Worm (Caenorhabditis elegans) whole organism, L4 larva: ENCODE measurements around the gene R10D12.10.

Experiments used
- ceh-82 ChIP-seq: sonication (generic microtip); optimal IDR thresholded peaks from 2 replicates; lab custom pipeline; 2017; ENCODE audit warnings: missing biosample characterization, missing genetic modification characterization
- duxl-1 ChIP-seq: sonication (generic microtip); optimal IDR thresholded peaks from 2 replicates; lab custom pipeline; 2016; ENCODE audit warnings: mild to moderate bottlenecking, missing genetic modification characterization, moderate library complexity, missing compliant biosample characterization; ENCODE audit not compliant: poor library complexity
- egl-27 ChIP-seq: sonication (generic microtip); optimal IDR thresholded peaks from 3 replicates; lab custom pipeline; 2017; ENCODE audit warnings: missing biosample characterization, missing genetic modification reagents, missing genetic modification characterization
- pha-4 ChIP-seq, 2 experiments: fragments of 150-350 bp in 1 of 2; fragments of 200-800 bp in 1 of 2; sonication (Bioruptor generic) in 1 of 2; IDR thresholded peaks in 1 of 2; optimal IDR thresholded peaks in 1 of 2; 2 replicates each; pipeline versions ENCODE4 v1.3.6 to Lab custom; 2014 to 2022; ENCODE audit warnings: missing genetic modification characterization in 2 of 2, missing genetic modification reagents in 2 of 2, missing biosample characterization in 1 of 2, missing compliant biosample characterization in 1 of 2
- rbr-2 ChIP-seq: sonication (generic microtip); optimal IDR thresholded peaks from 2 replicates; lab custom pipeline; 2016; ENCODE audit warnings: missing genotype, missing genetic modification characterization, missing compliant biosample characterization

DNA sequence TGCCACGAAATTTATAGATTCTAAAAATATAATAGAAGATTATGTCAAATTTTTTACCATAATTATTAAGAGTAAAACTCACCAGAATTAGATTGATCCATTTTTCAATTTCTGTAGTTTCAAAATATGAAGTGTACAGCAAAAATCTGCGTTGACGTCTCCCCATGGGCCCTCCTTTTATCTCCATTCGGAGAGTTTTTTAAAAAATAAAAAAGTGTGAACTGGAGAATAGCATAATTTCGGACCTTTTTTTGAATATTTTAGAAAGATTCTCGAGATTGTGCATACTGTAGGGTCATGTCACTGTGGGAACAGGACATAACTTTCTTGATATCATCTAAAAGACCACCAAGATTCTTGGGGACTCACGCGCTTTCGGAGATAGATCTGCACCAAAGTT lies 16.1 kb downstream of the R10D12.10 start, which contains the start of gene dpr-1:
- TF ChIP-seq egl-27 (tag; lab: Kevin White, UChicago) = no peak
- TF ChIP-seq pha-4 (GFP tag; IDR thresholded peaks at IDR 0.05; lab: Robert Waterston, UW) = no peak
- no peak for TF ChIP-seq pha-4 (tag; optimal IDR thresholded peaks at IDR 0.05; lab: Kevin White, UChicago)
- TF ChIP-seq ceh-82 (tag; lab: Kevin White, UChicago) = no peak
- TF ChIP-seq duxl-1 (tag; lab: Kevin White, UChicago) = no peak
- no peak for TF ChIP-seq rbr-2
